Fruit fly (Drosophila melanogaster): ENCODE measurements around the gene CG3437.

- TF ChIP-seq sc (optimal IDR thresholded peaks at IDR 0.05) (no peak), sc (GFP tag; optimal IDR thresholded peaks at IDR 0.05) (no peak), cwo (GFP tag; optimal IDR thresholded peaks at IDR 0.05) (no peak), Eip74EF (GFP tag; optimal IDR thresholded peaks at IDR 0.05) (no peak), Dek (tag; optimal IDR thresholded peaks at IDR 0.05) (no peak)
Measured at dm6 chr3L:9497981-9498619, 40.6 kb upstream of the CG3437 start.
